Worm (Caenorhabditis elegans): ENCODE results near the gene ubxn-2.

DNA sequence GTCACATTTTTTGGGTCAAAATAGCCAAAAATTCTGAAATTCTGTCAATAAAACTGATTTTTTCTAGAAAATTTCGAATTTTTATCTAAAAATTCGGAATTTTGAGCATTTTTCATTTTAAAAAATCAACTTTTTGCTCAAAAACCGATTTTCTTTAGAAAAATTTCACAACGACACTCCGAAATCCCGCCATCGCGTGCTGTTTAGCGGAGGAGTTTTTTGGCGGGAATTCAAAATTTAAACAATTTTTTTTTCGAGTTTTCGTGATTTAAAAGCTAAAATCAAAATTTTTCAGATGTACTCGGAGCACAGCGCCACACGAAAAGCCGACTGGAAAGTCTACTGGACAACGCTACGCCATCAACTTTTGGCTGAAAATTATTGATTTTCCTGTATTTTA is 47.9 kb downstream of the ubxn-2 start:
- TF ChIP-seq egl-27 (tag; optimal IDR thresholded peaks at IDR 0.05) (no peak), jun-1 (tag; optimal IDR thresholded peaks at IDR 0.05) (no peak), unc-39 (tag; optimal IDR thresholded peaks at IDR 0.05) (no peak), ztf-11 (tag; optimal IDR thresholded peaks at IDR 0.05) (no peak), nhr-76 (tag; optimal IDR thresholded peaks at IDR 0.05) (no peak), nhr-237 (tag; optimal IDR thresholded peaks at IDR 0.05) (no peak), pha-4 (tag; optimal IDR thresholded peaks at IDR 0.05) (no peak), mdl-1 (tag; optimal IDR thresholded peaks at IDR 0.05) (no peak), mml-1 (tag; optimal IDR thresholded peaks at IDR 0.05) (no peak), elt-2 (tag; optimal IDR thresholded peaks at IDR 0.05) (no peak)
